Worm (Caenorhabditis elegans): ENCODE measurements around the gene gta-1.

DNA sequence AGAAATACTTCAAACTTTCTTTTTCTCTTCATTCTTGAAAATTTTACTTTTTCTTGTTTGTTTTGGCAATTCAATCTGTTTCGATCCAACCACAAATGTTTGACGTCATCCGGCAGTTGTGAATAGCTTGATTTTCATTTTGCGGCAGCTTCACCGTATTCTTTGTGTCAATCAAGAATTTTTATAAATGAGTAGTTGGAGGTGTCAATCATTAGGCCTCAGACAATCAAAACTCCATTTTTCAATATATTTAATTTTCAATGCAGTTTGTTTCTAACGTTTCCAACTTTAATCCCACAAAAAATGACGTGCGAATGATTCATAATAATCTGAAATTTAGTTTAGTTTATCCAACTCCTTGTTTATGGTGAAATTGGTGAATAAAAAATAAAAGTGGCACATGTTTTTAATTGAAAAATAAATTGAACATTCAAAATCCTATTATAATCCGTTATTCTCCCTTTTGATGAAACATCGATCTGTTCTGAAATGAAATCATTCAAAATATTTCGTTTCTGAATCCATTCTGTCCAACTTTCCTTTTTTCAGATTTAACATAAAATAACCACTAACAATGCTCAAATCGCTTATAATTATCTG is 22.9 kb upstream of the gta-1 start, which contains the start of gene ttr-53:
- TF ChIP-seq dao-5 (tag; optimal IDR thresholded peaks at IDR 0.05) (no peak), W03F9.2 (tag; optimal IDR thresholded peaks at IDR 0.05) (no peak)
